Fruit fly (Drosophila melanogaster) whole organism, pupa: ENCODE results near the gene brn.

Experiments used
- CG10348 ChIP-seq: fragments of 200-800 bp; sonication (Bioruptor generic); IDR thresholded peaks from 2 replicates; pipeline ENCODE4 v1.3.6; 2022; ENCODE audit warnings: missing biosample characterization, missing genetic modification characterization
- CG12605 ChIP-seq: fragments of 200-800 bp; sonication (Bioruptor generic); IDR thresholded peaks from 2 replicates; pipeline ENCODE4 v1.3.6; 2022; ENCODE audit warnings: missing biosample characterization, missing genetic modification characterization
- CG13204 ChIP-seq: fragments of 200-800 bp; sonication (Bioruptor generic); optimal IDR thresholded peaks from 2 replicates; lab custom pipeline; 2018; ENCODE audit warnings: missing biosample characterization, mild to moderate bottlenecking, missing genetic modification characterization, moderate library complexity
- CG14655 ChIP-seq: fragments of 200-800 bp; sonication (Bioruptor generic); optimal IDR thresholded peaks from 3 replicates; lab custom pipeline; 2017; ENCODE audit warnings: mild to moderate bottlenecking, missing biosample characterization, missing genetic modification reagents, missing genetic modification characterization
- CG15710 ChIP-seq: fragments of 200-800 bp; sonication (Bioruptor generic); optimal IDR thresholded peaks from 2 replicates; lab custom pipeline; 2018; ENCODE audit warnings: missing biosample characterization, mild to moderate bottlenecking, missing genetic modification characterization, moderate library complexity
- CG17806 ChIP-seq: fragments of 200-800 bp; sonication (Bioruptor generic); optimal IDR thresholded peaks from 2 replicates; lab custom pipeline; 2018; ENCODE audit warnings: missing biosample characterization, mild to moderate bottlenecking, missing genetic modification characterization, moderate library complexity
- CG32121 ChIP-seq: fragments of 200-800 bp; sonication (Bioruptor generic); IDR thresholded peaks from 2 replicates; pipeline ENCODE4 v1.3.6; 2022; ENCODE audit warnings: missing biosample characterization, missing genetic modification characterization
- CG34367 ChIP-seq: fragments of 200-800 bp; sonication (Bioruptor generic); optimal IDR thresholded peaks from 2 replicates; lab custom pipeline; 2018; ENCODE audit warnings: missing biosample characterization, mild to moderate bottlenecking, missing genetic modification characterization
- CG4496 ChIP-seq: fragments of 200-800 bp; sonication (Bioruptor generic); IDR thresholded peaks from 3 replicates; pipeline ENCODE4 v1.3.6; 2022; ENCODE audit warnings: missing biosample characterization, missing genetic modification characterization
- CG8159 ChIP-seq: fragments of 200-800 bp; sonication (Bioruptor generic); optimal IDR thresholded peaks from 3 replicates; lab custom pipeline; 2018; ENCODE audit warnings: missing biosample characterization, mild to moderate bottlenecking, missing genetic modification characterization, moderate library complexity
- CG8301 ChIP-seq: fragments of 200-800 bp; sonication (Bioruptor generic); optimal IDR thresholded peaks from 2 replicates; lab custom pipeline; 2018; ENCODE audit warnings: missing biosample characterization, mild to moderate bottlenecking, missing genetic modification characterization
- CG9948 ChIP-seq: fragments of 200-800 bp; sonication (Bioruptor generic); optimal IDR thresholded peaks from 2 replicates; lab custom pipeline; 2018; ENCODE audit warnings: missing biosample characterization, mild to moderate bottlenecking, missing genetic modification characterization, moderate library complexity
- D1 ChIP-seq: fragments of 200-800 bp; sonication (Bioruptor generic); optimal IDR thresholded peaks from 2 replicates; lab custom pipeline; 2018; ENCODE audit warnings: missing biosample characterization, mild to moderate bottlenecking, missing genetic modification characterization, moderate library complexity
- EcR ChIP-seq: fragments of 200-800 bp; sonication (Bioruptor generic); optimal IDR thresholded peaks from 3 replicates; lab custom pipeline; 2019; ENCODE audit warnings: missing biosample characterization, missing genetic modification characterization, mild to moderate bottlenecking, moderate library complexity, missing genetic modification reagents
- Ets98B ChIP-seq: fragments of 200-800 bp; sonication (Bioruptor generic); IDR thresholded peaks from 2 replicates; pipeline ENCODE4 v1.3.6; 2022; ENCODE audit warnings: missing biosample characterization, missing genetic modification characterization
- Pif1A ChIP-seq: fragments of 200-800 bp; sonication (Bioruptor generic); optimal IDR thresholded peaks from 3 replicates; lab custom pipeline; 2016; ENCODE audit warnings: missing biosample characterization, missing genetic modification characterization
- Pif1B ChIP-seq: fragments of 200-800 bp; sonication (Bioruptor generic); optimal IDR thresholded peaks from 3 replicates; lab custom pipeline; 2016; ENCODE audit warnings: missing biosample characterization, missing genetic modification characterization
- Snoo ChIP-seq: fragments of 200-800 bp; sonication (Bioruptor generic); optimal IDR thresholded peaks from 3 replicates; lab custom pipeline; 2017; ENCODE audit warnings: missing biosample characterization, mild to moderate bottlenecking, missing genetic modification characterization, inconsistent platforms
- fd96Ca ChIP-seq: fragments of 200-800 bp; sonication (Bioruptor generic); IDR thresholded peaks from 3 replicates; pipeline ENCODE4 v1.3.6; 2022; ENCODE audit warnings: missing biosample characterization, missing genetic modification characterization
- gl ChIP-seq: fragments of 200-800 bp; sonication (Bioruptor generic); optimal IDR thresholded peaks from 2 replicates; lab custom pipeline; 2018; ENCODE audit warnings: missing biosample characterization, mild to moderate bottlenecking, missing genetic modification characterization
- rn ChIP-seq: fragments of 200-800 bp; sonication (Bioruptor generic); IDR thresholded peaks from 2 replicates; pipeline ENCODE4 v1.3.6; 2022; ENCODE audit warnings: missing biosample characterization, missing genetic modification characterization

Gene brn

dm6 chrX:4104132-4104531 is at the start of gene brn, which contains the start of gene Xpac:
TSS of gene brn (plus strand) at chrX:4104342.
TSS of gene Xpac (minus strand) at chrX:4104197.
- TF ChIP-seq CG9948 (tag; lab: Kevin White, UChicago) = no peak
- TF ChIP-seq CG8159 = no peak
- TF ChIP-seq CG32121 (GFP tag; lab: Robert Waterston, UW) = no peak
- TF ChIP-seq D1 (tag; lab: Kevin White, UChicago) = no peak
- no peak for TF ChIP-seq Snoo
- no peak for TF ChIP-seq CG14655 (GFP tag; lab: Kevin White, UChicago)

- no peak for TF ChIP-seq CG9948 (tag; lab: Kevin White, UChicago)
- TF ChIP-seq CG8159 = no peak
- no peak for TF ChIP-seq CG8301
- no peak for TF ChIP-seq rn (GFP tag; lab: Robert Waterston, UW)
- TF ChIP-seq Ets98B = no peak
- no peak for TF ChIP-seq CG34367 (tag; lab: Kevin White, UChicago)
- TF ChIP-seq CG15710 (tag; lab: Kevin White, UChicago) = no peak
- no peak for TF ChIP-seq fd96Ca
- no peak for TF ChIP-seq CG12605 (GFP tag; lab: Robert Waterston, UW)
- TF ChIP-seq Pif1A (GFP tag; lab: Kevin White, UChicago) = no peak
- no peak for TF ChIP-seq Pif1B
- TF ChIP-seq EcR (GFP tag; lab: Kevin White, UChicago) = no peak
- no peak for TF ChIP-seq CG17806 (tag; lab: Kevin White, UChicago)
- TF ChIP-seq CG32121 (GFP tag; lab: Robert Waterston, UW) = no peak
- TF ChIP-seq D1 (tag; lab: Kevin White, UChicago) = no peak
- no peak for TF ChIP-seq CG13204 (GFP tag; lab: Kevin White, UChicago)
- no peak for TF ChIP-seq Snoo
- TF ChIP-seq CG14655 (GFP tag; lab: Kevin White, UChicago) = no peak
- no peak for TF ChIP-seq gl (tag; lab: Kevin White, UChicago)
- TF ChIP-seq CG4496 (GFP tag; lab: Robert Waterston, UW) = no peak
Measured at dm6 chrX:4061502-4061901, 42.6 kb upstream of the brn start.

- TF ChIP-seq D1 (tag; lab: Kevin White, UChicago) = no peak
- TF ChIP-seq gl (tag; lab: Kevin White, UChicago) = no peak
- TF ChIP-seq, all 21 proteins: peak for 0
Measured at dm6 chrX:4075430-4075829, 28.7 kb upstream of the brn start, which contains the start of gene CG43689. TSS of gene CG43689 (plus strand) at chrX:4075743.

- no peak for TF ChIP-seq CG15710 (tag; lab: Kevin White, UChicago)
- no peak for TF ChIP-seq rn (GFP tag; lab: Robert Waterston, UW)
- no peak for TF ChIP-seq CG34367 (tag; lab: Kevin White, UChicago)
- 0 out of 2 replicates have a peak, but pooled peaks have one; percentile 24 for TF ChIP-seq CG12605 (GFP tag; lab: Robert Waterston, UW)
- TF ChIP-seq CG9948 (tag; lab: Kevin White, UChicago) = no peak
- peak; percentile 1 for TF ChIP-seq Pif1A (GFP tag; lab: Kevin White, UChicago)
- no peak for TF ChIP-seq CG8159
Measured at dm6 chrX:4089012-4089649, 15.0 kb upstream of the brn start.

- no peak for TF ChIP-seq Snoo
- no peak for TF ChIP-seq CG9948 (tag; lab: Kevin White, UChicago)
- no peak for TF ChIP-seq CG34367 (tag; lab: Kevin White, UChicago)
- no peak for TF ChIP-seq CG10348 (GFP tag; lab: Robert Waterston, UW)
- no peak for TF ChIP-seq CG14655 (GFP tag; lab: Kevin White, UChicago)
- no peak for TF ChIP-seq gl (tag; lab: Kevin White, UChicago)
- no peak for TF ChIP-seq Pif1B
- TF ChIP-seq Ets98B = no peak
- TF ChIP-seq CG13204 (GFP tag; lab: Kevin White, UChicago) = no peak
Measured at dm6 chrX:4100824-4101368, 3.2 kb upstream of the brn start, which contains the start of the genes Cmtr1 and CG15375. TSS of gene Cmtr1 (minus strand) at chrX:4101031. TSS of gene CG15375 (plus strand) at chrX:4101318.

- TF ChIP-seq CG8301 (no peak), Ets98B (peak; percentile 53), gl (tag; lab: Kevin White, UChicago) (no peak), CG32121 (GFP tag; lab: Robert Waterston, UW) (no peak), Pif1B (no peak), rn (GFP tag; lab: Robert Waterston, UW) (no peak), CG8159 (peak; percentile 5), D1 (tag; lab: Kevin White, UChicago) (no peak), Snoo (peak; percentile 52), CG10348 (GFP tag; lab: Robert Waterston, UW) (no peak), CG15710 (tag; lab: Kevin White, UChicago) (peak; percentile 3), CG12605 (GFP tag; lab: Robert Waterston, UW) (peak; percentile 63), CG17806 (tag; lab: Kevin White, UChicago) (no peak), CG9948 (tag; lab: Kevin White, UChicago) (no peak), CG13204 (GFP tag; lab: Kevin White, UChicago) (no peak), EcR (GFP tag; lab: Kevin White, UChicago) (peak; percentile 23), Pif1A (GFP tag; lab: Kevin White, UChicago) (no peak), CG34367 (tag; lab: Kevin White, UChicago) (no peak), CG4496 (GFP tag; lab: Robert Waterston, UW) (peak; percentile 71; the same call in 2 of the 3 replicates), CG14655 (GFP tag; lab: Kevin White, UChicago) (no peak), fd96Ca (no peak)
Measured at dm6 chrX:4105830-4106233, 1.7 kb downstream of the brn start, which contains the start of gene cib. TSS of gene cib (plus strand) at chrX:4106113.
